Fruit fly (Drosophila melanogaster): ENCODE results near the gene MSAmiP.

MSAmiP gene

dm6 chr3R:16798516-16799040 lies 97.5 kb downstream of the MSAmiP start (continued):
- peak; percentile 36 for TF ChIP-seq CG10631 (GFP tag; optimal IDR thresholded peaks at IDR 0.05)
- no peak for TF ChIP-seq dsx (GFP tag; optimal IDR thresholded peaks at IDR 0.05; ENCODE audit: poor library complexity, severe bottlenecking)
- TF ChIP-seq CG8119 (GFP tag; IDR thresholded peaks at IDR 0.05) = no peak
- peak; percentile 74 for TF ChIP-seq esn (GFP tag; optimal IDR thresholded peaks at IDR 0.05)
- TF ChIP-seq CG9139 (GFP tag; optimal IDR thresholded peaks at IDR 0.05) = no peak
- TF ChIP-seq CG8319 (GFP tag; optimal IDR thresholded peaks at IDR 0.05) = peak; percentile 43
- TF ChIP-seq Lpt (GFP tag; optimal IDR thresholded peaks at IDR 0.05) = peak; percentile 51
- peak; percentile 78 for TF ChIP-seq lz (GFP tag; optimal IDR thresholded peaks at IDR 0.05)
- peak; percentile 45 for TF ChIP-seq CG7368 (GFP tag; optimal IDR thresholded peaks at IDR 0.05)
- TF ChIP-seq CG11902 (GFP tag; optimal IDR thresholded peaks at IDR 0.05) = peak; percentile 40
- peak; percentile 80 for TF ChIP-seq Met (GFP tag; optimal IDR thresholded peaks at IDR 0.05)
- no peak for TF ChIP-seq CG15336 (GFP tag; IDR thresholded peaks at IDR 0.05)
- peak in 1 of 2 experiments; percentile 61 for TF ChIP-seq salr (GFP tag; optimal IDR thresholded peaks at IDR 0.05)
- peak; percentile 49 for TF ChIP-seq Smox (GFP tag; optimal IDR thresholded peaks at IDR 0.05)
- no peak for TF ChIP-seq spab (GFP tag; optimal IDR thresholded peaks at IDR 0.05)
- TF ChIP-seq Ets96B (tag; optimal IDR thresholded peaks at IDR 0.05) = peak; percentile 35
- TF ChIP-seq ss (GFP tag; optimal IDR thresholded peaks at IDR 0.05) = peak in 1 of 2 experiments; percentile 15

DNA sequence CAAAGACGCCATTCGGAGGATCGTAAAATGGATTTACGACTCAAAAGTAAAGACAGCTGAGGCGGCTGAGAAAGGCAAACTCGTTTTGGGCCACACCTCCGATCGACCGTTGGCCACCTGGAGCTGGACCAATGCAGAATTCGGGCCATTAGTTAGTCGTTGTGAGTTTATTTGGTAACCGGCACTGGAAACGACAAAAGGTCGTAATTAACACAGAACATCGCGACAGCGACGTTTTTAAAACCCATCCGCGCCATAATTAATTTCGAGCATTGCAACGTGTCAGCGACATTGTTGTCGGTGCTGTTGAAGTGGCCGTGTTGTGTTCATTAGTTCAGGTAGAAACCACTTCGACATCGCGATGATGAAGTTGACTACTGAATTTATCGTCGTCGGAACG lies 98.3 kb downstream of the MSAmiP start:
- TF ChIP-seq fd85E (GFP tag; optimal IDR thresholded peaks at IDR 0.05) (no peak), dsx (GFP tag; optimal IDR thresholded peaks at IDR 0.05; ENCODE audit: poor library complexity, severe bottlenecking) (peak; percentile 70)

DNA sequence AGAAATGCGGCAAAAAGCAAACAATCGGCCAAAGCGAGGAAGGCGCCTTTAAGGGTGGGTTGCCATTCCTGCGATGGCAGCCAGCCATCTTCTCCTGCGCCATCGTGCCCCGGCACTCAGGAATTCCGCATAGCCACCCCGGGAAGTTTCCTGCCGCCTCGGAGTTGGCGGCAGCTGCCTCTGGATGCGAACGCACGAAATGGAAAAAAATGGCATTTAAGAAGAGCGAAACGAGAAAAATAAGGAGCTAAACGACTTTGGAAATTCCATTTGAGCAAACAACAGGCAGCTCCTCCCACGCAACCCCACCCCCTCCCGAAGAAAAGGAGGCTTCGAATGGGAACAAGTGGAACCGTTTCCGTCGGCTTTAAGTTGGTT lies 101.5 kb downstream of the MSAmiP start:
- TF ChIP-seq CG6808 (GFP tag; optimal IDR thresholded peaks at IDR 0.05) (no peak), CG16779 (tag; optimal IDR thresholded peaks at IDR 0.05) (no peak), Eip93F (GFP tag; optimal IDR thresholded peaks at IDR 0.05) (no peak), salr (GFP tag; optimal IDR thresholded peaks at IDR 0.05) (no peak), Hr39 (GFP tag; optimal IDR thresholded peaks at IDR 0.05) (no peak), CG6276 (GFP tag; optimal IDR thresholded peaks at IDR 0.05) (no peak)

DNA sequence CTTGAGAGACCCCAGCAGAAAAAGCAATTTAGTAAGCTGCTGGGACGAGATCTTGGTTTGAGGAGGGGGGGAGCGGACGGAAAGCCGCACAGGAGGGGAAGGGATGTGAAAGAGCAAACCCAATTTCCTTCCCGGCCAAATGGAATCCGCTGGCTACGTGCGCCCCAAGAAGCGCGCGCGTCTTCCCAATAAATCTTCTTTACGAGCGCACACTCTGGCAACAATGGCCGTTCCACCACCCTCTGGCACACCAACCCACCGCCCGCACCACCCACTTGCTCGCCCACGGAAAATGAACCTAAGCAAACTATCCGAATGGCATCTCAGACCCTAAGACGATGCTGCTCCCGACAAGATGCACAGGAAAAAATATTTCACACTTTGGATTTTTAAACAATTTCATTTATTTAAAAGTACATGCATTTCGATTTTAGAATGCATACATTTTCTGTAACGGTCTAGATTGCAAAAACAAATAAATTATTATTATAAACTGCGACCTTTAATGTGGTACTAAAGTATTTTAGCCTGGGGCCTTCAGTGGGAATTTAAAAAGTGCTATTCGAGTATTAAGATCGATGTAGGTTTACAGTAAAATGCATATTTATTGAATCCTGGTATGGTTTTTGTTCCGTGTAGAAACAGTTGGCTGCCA lies 102.0 kb downstream of the MSAmiP start:
- peak; percentile 50 for TF ChIP-seq svp (GFP tag)
- TF ChIP-seq Ets96B (tag; optimal IDR thresholded peaks at IDR 0.05) = no peak

DNA sequence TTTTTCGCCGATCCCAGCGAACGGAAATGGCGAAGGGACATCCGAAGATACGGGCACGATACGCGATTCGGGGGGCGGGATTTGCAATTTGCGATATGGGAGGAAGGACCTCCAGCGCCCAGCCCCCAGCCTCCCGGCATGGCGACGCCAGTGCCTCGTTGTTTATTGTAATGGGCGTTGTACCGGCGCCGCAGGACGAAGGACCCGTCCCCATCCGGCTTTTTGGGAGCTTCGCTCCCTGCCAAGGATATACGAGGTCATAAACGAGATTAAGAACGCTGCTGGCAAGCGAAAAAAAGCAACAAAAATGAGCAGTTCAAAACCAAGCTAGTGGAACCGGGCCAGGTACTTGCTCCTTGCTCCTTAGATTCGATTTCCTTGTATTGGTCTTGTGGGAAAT lies 103.5 kb downstream of the MSAmiP start:
- TF ChIP-seq Eip93F (GFP tag; optimal IDR thresholded peaks at IDR 0.05) (no peak), CG31627 (GFP tag; optimal IDR thresholded peaks at IDR 0.05) (no peak), Eip75B (GFP tag; optimal IDR thresholded peaks at IDR 0.05) (no peak), topi (GFP tag; optimal IDR thresholded peaks at IDR 0.05) (no peak), dac (GFP tag; optimal IDR thresholded peaks at IDR 0.05) (no peak), Eip78C (GFP tag) (no peak), CG1621 (tag; optimal IDR thresholded peaks at IDR 0.05) (no peak), CG11294 (GFP tag; IDR thresholded peaks at IDR 0.05) (no peak), svp (GFP tag) (no peak), CG7368 (GFP tag; optimal IDR thresholded peaks at IDR 0.05) (no peak)

- no peak for TF ChIP-seq Sox14 (GFP tag; optimal IDR thresholded peaks at IDR 0.05)
- no peak for TF ChIP-seq CG31627 (GFP tag; optimal IDR thresholded peaks at IDR 0.05)
- no peak for TF ChIP-seq acj6 (GFP tag; optimal IDR thresholded peaks at IDR 0.05)
- TF ChIP-seq eg (GFP tag; IDR thresholded peaks at IDR 0.05) = no peak
- no peak for TF ChIP-seq topi (GFP tag; optimal IDR thresholded peaks at IDR 0.05)
- TF ChIP-seq Eip78C (GFP tag) = no peak
- TF ChIP-seq CG16779 (tag; optimal IDR thresholded peaks at IDR 0.05) = no peak
- TF ChIP-seq CG1621 (tag; optimal IDR thresholded peaks at IDR 0.05) = no peak
- TF ChIP-seq Hr39 (GFP tag; optimal IDR thresholded peaks at IDR 0.05) = no peak
- TF ChIP-seq fd85E (GFP tag; optimal IDR thresholded peaks at IDR 0.05) = no peak
- no peak for TF ChIP-seq CG6854 (GFP tag; optimal IDR thresholded peaks at IDR 0.05)
- no peak for TF ChIP-seq esn (GFP tag; optimal IDR thresholded peaks at IDR 0.05)
- TF ChIP-seq dac (GFP tag; optimal IDR thresholded peaks at IDR 0.05) = no peak
- no peak for TF ChIP-seq Met (GFP tag; optimal IDR thresholded peaks at IDR 0.05)
- no peak for TF ChIP-seq CG6276 (GFP tag; optimal IDR thresholded peaks at IDR 0.05)
- TF ChIP-seq svp (GFP tag) = no peak
- TF ChIP-seq pdm3 (GFP tag; optimal IDR thresholded peaks at IDR 0.05) = no peak
Measured at dm6 chr3R:16791619-16792018, 104.5 kb downstream of the MSAmiP start.

Measured in whole organism, prepupa.